Worm (Caenorhabditis elegans) whole organism, young adult: ENCODE results near the gene lec-8.
A peak's percentile ranks its signal among the peaks of the same experiment; 100 is the strongest.

ENCODE experiments used
- F10E7.11 ChIP-seq: sonication (generic microtip); optimal IDR thresholded peaks from 2 replicates; lab custom pipeline; 2017; ENCODE audit warnings: mild to moderate bottlenecking, missing genetic modification characterization, moderate library complexity, missing compliant biosample characterization
- F22D6.2 ChIP-seq: sonication (generic microtip); optimal IDR thresholded peaks from 2 replicates; lab custom pipeline; 2016; ENCODE audit warnings: mild to moderate bottlenecking, missing genetic modification characterization, missing compliant biosample characterization
- K12H6.12 ChIP-seq: fragments of 200-800 bp; sonication (Bioruptor generic); optimal IDR thresholded peaks from 2 replicates; lab custom pipeline; 2018; ENCODE audit warnings: mild to moderate bottlenecking, missing genetic modification characterization, missing compliant biosample characterization
- ZK185.1 ChIP-seq: sonication (generic microtip); optimal IDR thresholded peaks from 2 replicates; lab custom pipeline; 2016; ENCODE audit warnings: mild to moderate bottlenecking, missing genetic modification characterization, missing compliant biosample characterization; ENCODE audit not compliant: poor library complexity, severe bottlenecking
- attf-5 ChIP-seq: fragments of 200-800 bp; sonication (Bioruptor generic); optimal IDR thresholded peaks from 2 replicates; lab custom pipeline; 2018; ENCODE audit warnings: mild to moderate bottlenecking, missing genetic modification characterization, missing compliant biosample characterization
- efl-1 ChIP-seq: fragments of 150-350 bp; optimal IDR thresholded peaks from 2 replicates; lab custom pipeline; 2014; ENCODE audit warnings: missing biosample characterization, missing genetic modification reagents, missing genetic modification characterization
- egl-18 ChIP-seq: fragments of 200-800 bp; sonication (Bioruptor generic); IDR thresholded peaks from 2 replicates; pipeline ENCODE4 v1.3.6; 2022; ENCODE audit warnings: missing genetic modification reagents, missing genetic modification characterization, missing compliant biosample characterization
- ets-4 ChIP-seq: fragments of 200-800 bp; sonication (Bioruptor generic); optimal IDR thresholded peaks from 2 replicates; lab custom pipeline; 2018; ENCODE audit warnings: mild to moderate bottlenecking, missing genetic modification characterization, missing compliant biosample characterization
- hsf-1 ChIP-seq: fragments of 200-800 bp; sonication (Bioruptor generic); IDR thresholded peaks from 2 replicates; pipeline ENCODE4 v1.3.6; 2022; ENCODE audit warnings: missing genetic modification reagents, missing genetic modification characterization, missing compliant biosample characterization
- lin-40 ChIP-seq: sonication (generic microtip); optimal IDR thresholded peaks from 2 replicates; lab custom pipeline; 2016; ENCODE audit warnings: missing genetic modification characterization, mild to moderate bottlenecking, missing compliant biosample characterization, missing genotype, missing genetic modification reagents
- lir-1 ChIP-seq: fragments of 200-800 bp; sonication (Bioruptor generic); conservative IDR thresholded peaks from 2 replicates; pipeline ENCODE4 v1.3.6; 2022; ENCODE audit warnings: missing genetic modification reagents, missing genetic modification characterization, missing compliant biosample characterization
- madf-6 ChIP-seq: fragments of 200-800 bp; sonication (Bioruptor generic); IDR thresholded peaks from 2 replicates; pipeline ENCODE4 v1.3.6; 2022; ENCODE audit warnings: missing genetic modification reagents, missing genetic modification characterization, missing compliant biosample characterization
- rec-8 ChIP-seq, 2 experiments: sonication (generic microtip); optimal IDR thresholded peaks; 2 replicates each; lab custom pipeline; 2016; ENCODE audit warnings: mild to moderate bottlenecking in 2 of 2, missing genetic modification characterization in 2 of 2, missing genetic modification reagents in 2 of 2, missing genotype in 2 of 2, missing biosample characterization in 1 of 2, missing compliant biosample characterization in 1 of 2, moderate library complexity in 1 of 2
- zfh-2 ChIP-seq: fragments of 200-800 bp; sonication (Bioruptor generic); conservative IDR thresholded peaks from 2 replicates; pipeline ENCODE4 v1.3.6; 2022; ENCODE audit warnings: missing genetic modification reagents, missing genetic modification characterization, missing compliant biosample characterization
- ztf-28 ChIP-seq: fragments of 200-800 bp; sonication (Bioruptor generic); IDR thresholded peaks from 2 replicates; pipeline ENCODE4 v1.3.6; 2022; ENCODE audit warnings: missing genetic modification reagents, missing genetic modification characterization, missing compliant biosample characterization

Gene lec-8

DNA sequence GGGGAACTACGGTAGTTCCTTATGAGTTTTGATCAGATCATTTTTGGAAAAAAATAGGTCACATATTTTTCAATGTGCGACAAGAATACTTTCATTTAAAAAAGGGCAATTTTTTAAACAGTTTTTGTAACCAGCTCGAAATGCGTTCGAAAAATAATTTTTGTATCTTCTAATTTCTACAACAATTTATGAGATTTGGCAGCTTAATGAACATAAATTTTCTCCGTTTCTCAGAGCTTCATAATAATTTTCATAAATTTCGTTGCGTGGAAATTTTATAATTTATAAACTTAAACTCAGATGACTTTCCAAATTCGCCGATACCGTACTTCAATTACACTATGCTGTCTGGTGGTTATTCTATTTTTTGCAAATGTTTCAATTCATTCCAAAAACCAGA, 44.5 kb downstream of the lec-8 start, which contains the start of gene F21G4.3 (continued):
- TF ChIP-seq attf-5 (GFP tag; lab: Kevin White, UChicago), result no peak
- TF ChIP-seq lir-1, result no peak
- no peak for TF ChIP-seq K12H6.12 (tag; lab: Kevin White, UChicago)
- TF ChIP-seq F22D6.2 (tag; lab: Kevin White, UChicago), result no peak
- TF ChIP-seq zfh-2, result no peak
- TF ChIP-seq ets-4 (GFP tag; lab: Kevin White, UChicago), result no peak

ce11 chrX:9899426-9900131, 49.2 kb downstream of the lec-8 start, which contains the start of gene phf-34:
Gene phf-34, minus strand, starts transcription at chrX:9899476.
- no peak for TF ChIP-seq rec-8 (tag; optimal IDR thresholded peaks at IDR 0.05; lab: Kevin White, UChicago)
- TF ChIP-seq efl-1 (GFP tag; lab: Kevin White, UChicago), result no peak
- no peak for TF ChIP-seq F22D6.2 (tag; lab: Kevin White, UChicago)
- TF ChIP-seq lin-40, result peak; percentile 24
- TF ChIP-seq egl-18 (GFP tag; lab: Robert Waterston, UW), result 0 out of 2 replicates have a peak, but pooled peaks have one; percentile 22
- TF ChIP-seq hsf-1 (GFP tag; lab: Robert Waterston, UW), result 0 out of 2 replicates have a peak, but pooled peaks have one; percentile 6
- TF ChIP-seq F10E7.11 (tag; lab: Kevin White, UChicago), result no peak
- TF ChIP-seq madf-6 (GFP tag; lab: Robert Waterston, UW), result no peak
- TF ChIP-seq ztf-28 (GFP tag; lab: Robert Waterston, UW), result no peak
- peak; percentile 32 for TF ChIP-seq ZK185.1 (tag; lab: Kevin White, UChicago)
